Worm (Caenorhabditis elegans) whole organism, mixed stage, embryonic: Measurements from ENCODE around the gene rnp-9.

Experiments used
- M03D4.4 ChIP-seq: sonication (generic microtip); optimal IDR thresholded peaks from 2 replicates; lab custom pipeline; 2017; ENCODE audit warnings: mild to moderate bottlenecking, missing genetic modification characterization, missing compliant biosample characterization
- bed-3 ChIP-seq: fragments of 200-800 bp; sonication (Bioruptor generic); optimal IDR thresholded peaks from 3 replicates; lab custom pipeline; 2018; ENCODE audit warnings: mild to moderate bottlenecking, missing genetic modification characterization, moderate library complexity, missing compliant biosample characterization
- blmp-1 ChIP-seq: fragments of 150-350 bp; optimal IDR thresholded peaks from 2 replicates; lab custom pipeline; 2014; ENCODE audit warnings: missing biosample characterization, missing genetic modification characterization
- ceh-39 ChIP-seq: fragments of 150-350 bp; optimal IDR thresholded peaks from 2 replicates; lab custom pipeline; 2014; ENCODE audit warnings: missing biosample characterization, missing genetic modification characterization
- ceh-43 ChIP-seq: fragments of 200-800 bp; sonication (Bioruptor generic); optimal IDR thresholded peaks from 2 replicates; lab custom pipeline; 2018; ENCODE audit warnings: mild to moderate bottlenecking, missing genetic modification characterization, moderate library complexity, missing compliant biosample characterization
- ceh-83 ChIP-seq: fragments of 200-800 bp; sonication (Bioruptor generic); optimal IDR thresholded peaks from 2 replicates; lab custom pipeline; 2018; ENCODE audit warnings: mild to moderate bottlenecking, missing genetic modification characterization, missing compliant biosample characterization
- ces-1 ChIP-seq: fragments of 150-350 bp; optimal IDR thresholded peaks from 2 replicates; lab custom pipeline; 2014; ENCODE audit warnings: missing biosample characterization, missing genetic modification reagents, missing genetic modification characterization
- cnd-1 ChIP-seq: fragments of 200-800 bp; sonication (Bioruptor generic); optimal IDR thresholded peaks from 2 replicates; lab custom pipeline; 2018; ENCODE audit warnings: mild to moderate bottlenecking, missing genetic modification characterization, missing compliant biosample characterization
- drap-1 ChIP-seq: fragments of 200-800 bp; sonication (Bioruptor generic); optimal IDR thresholded peaks from 3 replicates; lab custom pipeline; 2018; ENCODE audit warnings: mild to moderate bottlenecking, missing genetic modification characterization, missing compliant biosample characterization
- elt-1 ChIP-seq: sonication (generic microtip); optimal IDR thresholded peaks from 2 replicates; lab custom pipeline; 2017; ENCODE audit warnings: missing genetic modification characterization, mild to moderate bottlenecking, missing compliant biosample characterization, antibody characterized with exemption, moderate library complexity, borderline replicate concordance; ENCODE audit not compliant: insufficient read depth
- elt-3 ChIP-seq: fragments of 150-350 bp; optimal IDR thresholded peaks from 2 replicates; lab custom pipeline; 2014; ENCODE audit warnings: missing biosample characterization, missing genetic modification characterization
- flh-1 ChIP-seq: fragments of 200-800 bp; sonication (Bioruptor generic); optimal IDR thresholded peaks from 2 replicates; lab custom pipeline; 2018; ENCODE audit warnings: mild to moderate bottlenecking, missing genetic modification characterization, moderate library complexity, missing compliant biosample characterization
- ham-2 ChIP-seq: fragments of 200-800 bp; sonication (Bioruptor generic); optimal IDR thresholded peaks from 2 replicates; lab custom pipeline; 2018; ENCODE audit warnings: mild to moderate bottlenecking, missing genetic modification characterization, missing compliant biosample characterization
- hlh-1 ChIP-seq: fragments of 150-350 bp; optimal IDR thresholded peaks from 2 replicates; lab custom pipeline; 2014; ENCODE audit warnings: missing biosample characterization, missing genetic modification reagents, missing genetic modification characterization
- lin-13 ChIP-seq: fragments of 150-350 bp; optimal IDR thresholded peaks from 2 replicates; lab custom pipeline; 2014; ENCODE audit warnings: missing biosample characterization, missing genetic modification characterization
- lin-32 ChIP-seq: fragments of 200-800 bp; sonication (Bioruptor generic); optimal IDR thresholded peaks from 2 replicates; lab custom pipeline; 2018; ENCODE audit warnings: mild to moderate bottlenecking, missing genetic modification characterization, missing compliant biosample characterization
- lsy-2 ChIP-seq: fragments of 150-350 bp; optimal IDR thresholded peaks from 2 replicates; lab custom pipeline; 2014; ENCODE audit warnings: missing biosample characterization, missing genetic modification characterization
- mab-5 ChIP-seq: fragments of 150-350 bp; optimal IDR thresholded peaks from 2 replicates; lab custom pipeline; 2014; ENCODE audit warnings: missing biosample characterization, missing genetic modification characterization
- mep-1 ChIP-seq: fragments of 150-350 bp; optimal IDR thresholded peaks from 2 replicates; lab custom pipeline; 2017; ENCODE audit warnings: missing biosample characterization, missing genetic modification reagents, missing genetic modification characterization, inconsistent platforms
- mls-2 ChIP-seq: sonication (generic microtip); optimal IDR thresholded peaks from 2 replicates; lab custom pipeline; 2016; ENCODE audit warnings: mild to moderate bottlenecking, missing genetic modification characterization, moderate library complexity, missing compliant biosample characterization
- nhr-12 ChIP-seq: fragments of 150-350 bp; optimal IDR thresholded peaks from 2 replicates; lab custom pipeline; 2014; ENCODE audit warnings: missing biosample characterization, missing genetic modification characterization
- nhr-2 ChIP-seq: fragments of 150-350 bp; optimal IDR thresholded peaks from 2 replicates; lab custom pipeline; 2014; ENCODE audit warnings: missing biosample characterization, missing genetic modification characterization
- nhr-237 ChIP-seq: fragments of 150-350 bp; optimal IDR thresholded peaks from 2 replicates; lab custom pipeline; 2014; ENCODE audit warnings: missing biosample characterization, missing genetic modification characterization
- nhr-28 ChIP-seq: fragments of 150-350 bp; optimal IDR thresholded peaks from 2 replicates; lab custom pipeline; 2014; ENCODE audit warnings: missing biosample characterization, missing genetic modification characterization
- nhr-76 ChIP-seq: sonication (generic microtip); optimal IDR thresholded peaks from 2 replicates; lab custom pipeline; 2017; ENCODE audit warnings: missing biosample characterization, missing genetic modification characterization
- pha-4 ChIP-seq: fragments of 150-350 bp; optimal IDR thresholded peaks from 2 replicates; lab custom pipeline; 2018; ENCODE audit warnings: missing biosample characterization, missing genetic modification reagents, missing genetic modification characterization
- sem-2 ChIP-seq: fragments of 200-800 bp; sonication (Bioruptor generic); optimal IDR thresholded peaks from 2 replicates; lab custom pipeline; 2018; ENCODE audit warnings: mild to moderate bottlenecking, missing genetic modification characterization, missing compliant biosample characterization
- snpc-4 ChIP-seq: fragments of 150-350 bp; optimal IDR thresholded peaks from 2 replicates; lab custom pipeline; 2014; ENCODE audit warnings: missing biosample characterization, missing genetic modification characterization
- sptf-1 ChIP-seq: sonication (generic microtip); optimal IDR thresholded peaks from 2 replicates; lab custom pipeline; 2017; ENCODE audit warnings: mild to moderate bottlenecking, missing genetic modification characterization, moderate library complexity, missing compliant biosample characterization
- tbx-8 ChIP-seq: fragments of 200-800 bp; sonication (Bioruptor generic); optimal IDR thresholded peaks from 2 replicates; lab custom pipeline; 2018; ENCODE audit warnings: mild to moderate bottlenecking, missing genetic modification characterization, moderate library complexity, missing compliant biosample characterization
- unc-120 ChIP-seq: sonication (generic microtip); optimal IDR thresholded peaks from 2 replicates; lab custom pipeline; 2017; ENCODE audit warnings: missing genetic modification characterization, missing compliant biosample characterization; ENCODE audit not compliant: poor library complexity, severe bottlenecking
- unc-39 ChIP-seq: fragments of 150-350 bp; optimal IDR thresholded peaks from 2 replicates; lab custom pipeline; 2014; ENCODE audit warnings: missing biosample characterization, missing genetic modification characterization
- unc-62 ChIP-seq: fragments of 150-350 bp; optimal IDR thresholded peaks from 2 replicates; lab custom pipeline; 2014; ENCODE audit warnings: missing biosample characterization, missing genetic modification reagents, missing genetic modification characterization
- zip-8 ChIP-seq: fragments of 150-350 bp; optimal IDR thresholded peaks from 2 replicates; lab custom pipeline; 2014; ENCODE audit warnings: missing biosample characterization, missing genetic modification characterization
- ztf-11 ChIP-seq: fragments of 150-350 bp; optimal IDR thresholded peaks from 2 replicates; lab custom pipeline; 2014; ENCODE audit warnings: missing biosample characterization, missing genetic modification characterization

rnp-9 gene

DNA sequence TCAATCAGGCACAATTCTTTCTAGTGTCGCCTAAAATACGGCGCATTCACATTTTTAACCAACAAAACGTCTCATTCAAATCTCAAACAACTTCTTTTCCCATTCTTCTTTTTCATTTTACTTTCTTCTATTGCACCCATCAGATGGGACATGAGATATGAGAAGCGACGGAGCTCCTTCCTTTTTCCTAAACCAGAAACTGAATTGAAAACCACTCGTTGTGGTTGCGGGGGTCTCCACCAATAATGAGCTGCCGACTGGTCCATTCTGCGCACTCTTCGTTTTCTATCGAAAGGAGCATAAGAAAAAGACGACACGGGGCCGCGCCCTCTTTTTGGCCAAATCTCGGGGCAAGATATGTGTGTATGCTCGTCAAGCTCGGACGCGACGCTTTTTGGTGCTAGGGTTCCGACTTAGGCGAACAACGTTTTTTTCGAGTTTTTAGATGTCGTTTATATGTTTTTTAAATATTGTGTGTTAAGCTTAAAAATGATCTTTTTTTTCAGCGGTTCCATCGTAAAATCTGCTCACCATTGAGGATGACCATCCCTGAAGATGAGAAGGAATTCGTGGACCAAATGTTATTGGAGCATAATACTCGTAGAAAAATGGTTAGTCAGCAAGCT is 12.7 kb upstream of the rnp-9 start, which contains the start of gene F09B9.5:
Gene F09B9.5 (plus strand): TSS at position 501 of the 626 bp plus-strand sequence.
- TF ChIP-seq ces-1 (GFP tag; lab: Kevin White, UChicago): peak; percentile 89
- no peak for TF ChIP-seq bed-3 (GFP tag; lab: Kevin White, UChicago)
- no peak for TF ChIP-seq pha-4 (tag; lab: Kevin White, UChicago)
- no peak for TF ChIP-seq unc-62
- TF ChIP-seq lin-13: no peak

DNA sequence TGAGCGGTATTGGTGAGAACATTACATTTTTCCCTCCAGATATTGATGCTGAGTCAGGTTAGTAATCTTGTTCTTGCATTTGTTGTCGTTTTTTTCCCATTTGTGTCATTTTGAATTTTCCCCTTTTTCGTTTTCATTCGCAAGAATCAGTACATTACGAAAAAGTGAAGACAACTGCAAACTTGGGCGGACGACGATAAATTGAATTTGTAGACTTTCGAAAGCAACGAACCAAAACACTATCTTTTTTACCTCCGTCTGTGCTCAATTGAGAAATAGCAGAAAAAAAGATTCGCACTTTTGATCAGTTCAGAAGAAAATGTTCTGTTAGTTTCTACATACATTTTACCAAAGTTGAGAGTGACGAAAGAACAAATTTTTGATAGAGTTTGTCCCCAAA is 12.0 kb upstream of the rnp-9 start:
- TF ChIP-seq mls-2 (tag; lab: Kevin White, UChicago) (no peak), ces-1 (GFP tag; lab: Kevin White, UChicago) (peak; percentile 76), drap-1 (GFP tag; lab: Kevin White, UChicago) (no peak)

ce11 chrX:10158716-10159115 is 8.4 kb upstream of the rnp-9 start, which contains the start of gene erd-2.1:
TSS of gene erd-2.1 (minus strand) at chrX:10158829.
- TF ChIP-seq flh-1 (no peak), unc-120 (tag; lab: Kevin White, UChicago) (peak; percentile 45), M03D4.4 (tag; lab: Kevin White, UChicago) (no peak), unc-62 (peak; percentile 22), nhr-76 (no peak), hlh-1 (tag; lab: Kevin White, UChicago) (peak; percentile 86), pha-4 (tag; lab: Kevin White, UChicago) (no peak), mls-2 (tag; lab: Kevin White, UChicago) (no peak), lsy-2 (tag; lab: Kevin White, UChicago) (no peak), bed-3 (GFP tag; lab: Kevin White, UChicago) (no peak), unc-39 (tag; lab: Kevin White, UChicago) (no peak), tbx-8 (GFP tag; lab: Kevin White, UChicago) (no peak), nhr-12 (tag; lab: Kevin White, UChicago) (no peak), nhr-2 (no peak), ztf-11 (tag; lab: Kevin White, UChicago) (no peak), mab-5 (tag; lab: Kevin White, UChicago) (no peak), ham-2 (GFP tag; lab: Kevin White, UChicago) (peak; percentile 62), elt-1 (no peak), ceh-83 (no peak), zip-8 (tag; lab: Kevin White, UChicago) (no peak), sem-2 (GFP tag; lab: Kevin White, UChicago) (no peak), ceh-39 (tag; lab: Kevin White, UChicago) (peak; percentile 14), nhr-237 (tag; lab: Kevin White, UChicago) (no peak), drap-1 (GFP tag; lab: Kevin White, UChicago) (no peak), lin-32 (no peak), sptf-1 (peak; percentile 47), elt-3 (no peak), snpc-4 (tag; lab: Kevin White, UChicago) (no peak), nhr-28 (tag; lab: Kevin White, UChicago) (no peak), mep-1 (tag; lab: Kevin White, UChicago) (peak; percentile 26), ceh-43 (GFP tag; lab: Kevin White, UChicago) (no peak), blmp-1 (tag; lab: Kevin White, UChicago) (no peak), lin-13 (peak; percentile 14), ces-1 (GFP tag; lab: Kevin White, UChicago) (peak; percentile 28), cnd-1 (peak; percentile 0)

- no peak for TF ChIP-seq ceh-43 (GFP tag; lab: Kevin White, UChicago)
- no peak for TF ChIP-seq nhr-2
- no peak for TF ChIP-seq lsy-2 (tag; lab: Kevin White, UChicago)
- no peak for TF ChIP-seq nhr-12 (tag; lab: Kevin White, UChicago)
- no peak for TF ChIP-seq sptf-1
- TF ChIP-seq cnd-1: no peak
- TF ChIP-seq mep-1 (tag; lab: Kevin White, UChicago): no peak
- TF ChIP-seq hlh-1 (tag; lab: Kevin White, UChicago): peak; percentile 47
- no peak for TF ChIP-seq unc-62
Observed at ce11 chrX:10160097-10160677, 6.9 kb upstream of the rnp-9 start, which contains the start of gene F09B9.4. TSS of gene F09B9.4 (plus strand) at chrX:10160627.
